Fruit fly (Drosophila melanogaster) whole organism, wandering third instar larva: ENCODE results near the gene CG15544.
A peak's percentile ranks its signal among the peaks of the same experiment; 100 is the strongest.

Experiments used
- Abd-B ChIP-seq: fragments of >200 bp; optimal IDR thresholded peaks from 2 replicates; lab custom pipeline; 2017; ENCODE audit warnings: missing biosample characterization, missing genetic modification characterization
- CG32264 ChIP-seq: fragments of 200-800 bp; sonication (Bioruptor generic); optimal IDR thresholded peaks from 2 replicates; lab custom pipeline; 2016; ENCODE audit warnings: missing biosample characterization, missing genetic modification characterization
- CG9705 ChIP-seq: fragments of 200-800 bp; sonication (Bioruptor generic); optimal IDR thresholded peaks from 2 replicates; lab custom pipeline; 2018; ENCODE audit warnings: missing biosample characterization, mild to moderate bottlenecking, missing genetic modification characterization
- Dfd ChIP-seq: fragments of >200 bp; optimal IDR thresholded peaks from 2 replicates; lab custom pipeline; 2017; ENCODE audit warnings: missing biosample characterization, missing genetic modification characterization
- Dif ChIP-seq: fragments of 200-275, 200-300 bp; sonication (Bioruptor generic); optimal IDR thresholded peaks from 2 replicates; lab custom pipeline; 2018; ENCODE audit warnings: missing biosample characterization, missing genetic modification characterization; ENCODE audit not compliant: partially characterized antibody
- GATAd ChIP-seq: sonication (Bioruptor generic); optimal IDR thresholded peaks from 2 replicates; lab custom pipeline; 2016; ENCODE audit warnings: missing biosample characterization, missing genetic modification characterization
- HLH106 ChIP-seq: fragments of 200-800 bp; optimal IDR thresholded peaks from 3 replicates; lab custom pipeline; 2019; ENCODE audit warnings: missing biosample characterization, mild to moderate bottlenecking, missing genetic modification characterization, moderate library complexity
- Hnf4 ChIP-seq: fragments of 200-800 bp; sonication (Bioruptor generic); optimal IDR thresholded peaks from 2 replicates; lab custom pipeline; 2016; ENCODE audit warnings: missing biosample characterization, mild to moderate bottlenecking, missing genetic modification characterization
- Hr78 ChIP-seq: fragments of >200 bp; optimal IDR thresholded peaks from 2 replicates; lab custom pipeline; 2017; ENCODE audit warnings: missing biosample characterization, missing genetic modification characterization
- Hr83 ChIP-seq: fragments of 200-300 bp; sonication (Bioruptor generic); optimal IDR thresholded peaks from 2 replicates; lab custom pipeline; 2016; ENCODE audit warnings: missing biosample characterization, mild to moderate bottlenecking, missing genetic modification characterization, moderate library complexity; ENCODE audit not compliant: poor library complexity, severe bottlenecking
- Jra ChIP-seq: sonication (Bioruptor generic); optimal IDR thresholded peaks from 2 replicates; lab custom pipeline; 2016; ENCODE audit warnings: missing biosample characterization, missing genetic modification characterization
- Mio ChIP-seq: sonication (Bioruptor generic); optimal IDR thresholded peaks from 2 replicates; lab custom pipeline; 2016; ENCODE audit warnings: missing biosample characterization, missing genetic modification characterization
- Myc ChIP-seq: fragments of >200 bp; optimal IDR thresholded peaks from 2 replicates; lab custom pipeline; 2017
- N ChIP-seq: fragments of >200 bp; optimal IDR thresholded peaks from 2 replicates; lab custom pipeline; 2018; ENCODE audit warnings: missing biosample characterization, missing external identifiers, missing genetic modification characterization
- OdsH ChIP-seq: fragments of 200-800 bp; sonication (Bioruptor generic); optimal IDR thresholded peaks from 2 replicates; lab custom pipeline; 2016; ENCODE audit warnings: missing biosample characterization, mild to moderate bottlenecking, missing genetic modification characterization
- Rel ChIP-seq, 2 experiments: fragments of 200-800 bp; sonication (Bioruptor generic) in 1 of 2; optimal IDR thresholded peaks; 2 replicates in 1 of 2; 3 replicates in 1 of 2; lab custom pipeline; 2016 to 2019; ENCODE audit warnings: mild to moderate bottlenecking in 2 of 2, missing biosample characterization in 2 of 2, missing genetic modification characterization in 2 of 2, moderate library complexity in 1 of 2
- Sp1 ChIP-seq: fragments of 200-800 bp; sonication (Bioruptor generic); optimal IDR thresholded peaks from 3 replicates; lab custom pipeline; 2019; ENCODE audit warnings: missing biosample characterization, mild to moderate bottlenecking, missing genetic modification characterization, moderate library complexity
- Vsx2 ChIP-seq: fragments of 200-300, 225-300 bp; sonication (Bioruptor generic); optimal IDR thresholded peaks from 2 replicates; lab custom pipeline; 2018; ENCODE audit warnings: missing biosample characterization, missing genetic modification characterization; ENCODE audit not compliant: partially characterized antibody
- br ChIP-seq: fragments of 200-800 bp; sonication (Bioruptor generic); optimal IDR thresholded peaks from 2 replicates; lab custom pipeline; 2016; ENCODE audit warnings: missing biosample characterization, missing genetic modification characterization
- brk ChIP-seq: fragments of 200-800 bp; sonication (Bioruptor generic); optimal IDR thresholded peaks from 2 replicates; lab custom pipeline; 2016; ENCODE audit warnings: missing biosample characterization, mild to moderate bottlenecking, missing genetic modification characterization
- dl ChIP-seq, 2 experiments: fragments of 175-275, 200-275 bp in 1 of 2; fragments of 200-275 bp in 1 of 2; sonication (Bioruptor generic); optimal IDR thresholded peaks; lab custom pipeline; 2018; ENCODE audit warnings: mild to moderate bottlenecking in 2 of 2, missing biosample characterization in 2 of 2, missing genetic modification characterization in 2 of 2, moderate library complexity in 2 of 2; ENCODE audit not compliant: partially characterized antibody in 2 of 2, insufficient read depth in 1 of 2
- dmrt93B ChIP-seq: fragments of 200-800 bp; sonication (Bioruptor generic); optimal IDR thresholded peaks from 2 replicates; lab custom pipeline; 2018; ENCODE audit warnings: missing biosample characterization, mild to moderate bottlenecking, missing genetic modification characterization
- dsf ChIP-seq: sonication (Bioruptor generic); optimal IDR thresholded peaks from 2 replicates; lab custom pipeline; 2016; ENCODE audit warnings: missing biosample characterization, missing genetic modification characterization, borderline replicate concordance
- ey ChIP-seq: fragments of 200-800 bp; sonication (Bioruptor generic); optimal IDR thresholded peaks from 2 replicates; lab custom pipeline; 2016; ENCODE audit warnings: missing biosample characterization, missing genetic modification characterization
- foxo ChIP-seq, 2 experiments: fragments of 200-800 bp; sonication (Bioruptor generic); optimal IDR thresholded peaks; 2 replicates in 1 of 2; 3 replicates in 1 of 2; lab custom pipeline; 2016 to 2017; ENCODE audit warnings: missing biosample characterization in 2 of 2, missing genetic modification characterization in 2 of 2
- fru ChIP-seq: fragments of 200-800 bp; sonication (Bioruptor generic); optimal IDR thresholded peaks from 3 replicates; lab custom pipeline; 2016; ENCODE audit warnings: missing biosample characterization, mild to moderate bottlenecking, missing genetic modification characterization
- h ChIP-seq: fragments of 200-800 bp; sonication (Bioruptor generic); optimal IDR thresholded peaks from 3 replicates; lab custom pipeline; 2016; ENCODE audit warnings: missing biosample characterization, mild to moderate bottlenecking, missing genetic modification characterization
- jim ChIP-seq: fragments of 175-275, 200-325 bp; sonication (Bioruptor generic); optimal IDR thresholded peaks from 2 replicates; lab custom pipeline; 2016; ENCODE audit warnings: missing biosample characterization, mild to moderate bottlenecking, missing genetic modification characterization
- lola ChIP-seq: fragments of >200 bp; optimal IDR thresholded peaks from 2 replicates; lab custom pipeline; 2017; ENCODE audit warnings: missing biosample characterization, missing genetic modification characterization
- pan ChIP-seq: fragments of >200 bp; optimal IDR thresholded peaks from 2 replicates; lab custom pipeline; 2017
- psq ChIP-seq: fragments of 200-800 bp; sonication (Bioruptor generic); optimal IDR thresholded peaks from 3 replicates; lab custom pipeline; 2017; ENCODE audit warnings: missing biosample characterization, mild to moderate bottlenecking, missing genetic modification characterization, moderate library complexity
- rgr ChIP-seq: fragments of 200-800 bp; sonication (Bioruptor generic); optimal IDR thresholded peaks from 3 replicates; lab custom pipeline; 2016; ENCODE audit warnings: missing biosample characterization, mild to moderate bottlenecking, missing genetic modification characterization
- sage ChIP-seq: fragments of 200-800 bp; sonication (Bioruptor generic); optimal IDR thresholded peaks from 2 replicates; lab custom pipeline; 2016; ENCODE audit warnings: missing biosample characterization, mild to moderate bottlenecking, missing genetic modification characterization
- sv ChIP-seq: fragments of 200-800 bp; sonication (Bioruptor generic); optimal IDR thresholded peaks from 3 replicates; lab custom pipeline; 2016; ENCODE audit warnings: missing biosample characterization, missing genetic modification characterization
- tai ChIP-seq: sonication (Bioruptor generic); optimal IDR thresholded peaks from 2 replicates; lab custom pipeline; 2016; ENCODE audit warnings: missing biosample characterization, missing genetic modification characterization
- usp ChIP-seq: fragments of >200 bp; optimal IDR thresholded peaks from 2 replicates; lab custom pipeline; 2017; ENCODE audit warnings: missing biosample characterization, missing genetic modification characterization
- woc ChIP-seq: sonication (Bioruptor generic); optimal IDR thresholded peaks from 2 replicates; lab custom pipeline; 2016; ENCODE audit warnings: missing biosample characterization, mild to moderate bottlenecking, missing genetic modification characterization

The CG15544 gene

DNA sequence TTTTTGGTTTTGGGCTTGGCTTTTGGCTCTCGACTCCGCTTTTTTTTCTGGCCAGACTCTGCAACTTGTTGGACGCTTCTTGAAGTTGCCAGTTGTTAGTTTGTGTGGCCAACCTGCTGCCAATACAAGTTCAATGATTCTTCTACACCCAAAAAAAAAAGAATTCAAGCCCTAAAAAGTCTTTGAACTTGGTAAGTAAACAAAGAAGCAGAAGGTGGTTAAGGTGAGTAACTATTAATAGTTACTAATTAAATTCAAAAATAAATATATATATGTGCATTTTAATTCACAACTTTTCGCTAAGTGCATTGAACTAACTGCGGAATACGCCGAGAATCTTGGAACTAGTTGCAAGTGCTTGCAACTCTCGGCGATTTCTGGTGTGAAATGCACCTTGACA lies 5.5 kb downstream of the CG15544 start (continued):
- TF ChIP-seq Sp1 = peak; percentile 16
- no peak for TF ChIP-seq woc
- TF ChIP-seq Myc (lab: Kevin White, UChicago) = no peak
- peak; percentile 46 for TF ChIP-seq OdsH (GFP tag; lab: Kevin White, UChicago)
- no peak for TF ChIP-seq Mio (GFP tag; lab: Kevin White, UChicago)
- TF ChIP-seq brk (GFP tag; lab: Kevin White, UChicago) = peak; percentile 17
- TF ChIP-seq lola = no peak
- TF ChIP-seq N (GFP tag; lab: Kevin White, UChicago) = no peak
- no peak for TF ChIP-seq dl (GFP tag; optimal IDR thresholded peaks at IDR 0.05; lab: Kevin White, UChicago; ENCODE audit: insufficient read depth in 1 of 2, partially characterized antibody in 2 of 2)
- TF ChIP-seq Hr78 (GFP tag; lab: Kevin White, UChicago) = no peak
- no peak for TF ChIP-seq Vsx2
- no peak for TF ChIP-seq Dif (GFP tag; lab: Kevin White, UChicago)
- no peak for TF ChIP-seq usp (GFP tag; lab: Kevin White, UChicago)
- TF ChIP-seq Hnf4 (GFP tag; lab: Kevin White, UChicago) = peak; percentile 40
- peak; percentile 59 for TF ChIP-seq rgr (GFP tag; lab: Kevin White, UChicago)
- TF ChIP-seq fru (GFP tag; lab: Kevin White, UChicago) = peak; percentile 19
- TF ChIP-seq, all 38 proteins: peak for 10

DNA sequence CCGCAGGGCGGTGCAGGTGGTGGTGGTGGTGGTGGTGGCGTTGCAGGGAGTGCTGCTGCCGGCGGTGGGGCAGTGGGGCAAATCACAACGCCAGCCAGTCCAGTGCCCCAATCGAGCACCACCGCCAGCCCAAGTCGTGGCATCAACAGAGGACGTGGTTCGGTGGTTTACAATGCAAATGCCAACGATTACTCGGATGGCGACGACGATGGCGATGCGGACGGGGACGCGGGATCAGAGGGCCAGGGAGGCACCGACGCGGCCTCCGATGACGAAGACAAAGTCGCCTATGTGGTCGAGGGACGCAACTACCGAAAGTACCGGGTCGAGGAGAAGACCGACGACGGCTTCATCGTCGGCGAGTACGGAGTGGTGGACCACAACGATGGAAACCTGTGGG lies 13.1 kb downstream of the CG15544 start:
- TF ChIP-seq Hr78 (GFP tag; lab: Kevin White, UChicago) (no peak), HLH106 (tag; lab: Kevin White, UChicago) (no peak), Abd-B (GFP tag; lab: Kevin White, UChicago) (no peak), Hr83 (GFP tag; lab: Kevin White, UChicago) (no peak)

DNA sequence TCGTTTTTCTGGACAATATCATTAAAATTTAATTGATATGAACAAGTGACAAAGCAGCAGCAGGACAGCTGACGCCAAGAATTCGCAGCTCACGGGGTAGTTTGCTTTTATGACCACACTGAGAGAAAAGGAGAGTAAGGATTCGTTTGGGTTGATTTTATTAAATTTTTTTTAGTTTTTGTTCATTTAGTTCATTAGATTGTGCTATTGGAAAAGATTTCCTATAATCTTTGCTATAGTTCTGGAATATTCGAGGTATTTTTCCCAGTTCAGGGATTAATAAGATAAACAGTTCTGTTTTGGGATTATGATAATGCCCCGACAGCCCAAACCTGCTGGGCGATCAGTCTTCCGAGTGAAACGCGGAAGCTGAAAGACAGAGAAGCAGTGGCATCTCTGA lies 14.6 kb downstream of the CG15544 start:
- TF ChIP-seq fru (GFP tag; lab: Kevin White, UChicago) = peak; percentile 14
- TF ChIP-seq CG32264 (GFP tag; lab: Kevin White, UChicago) = no peak
- peak; percentile 7 for TF ChIP-seq br
- TF ChIP-seq tai (GFP tag; lab: Kevin White, UChicago) = peak; percentile 11
- TF ChIP-seq woc = peak; percentile 11
- no peak for TF ChIP-seq CG9705 (GFP tag; lab: Kevin White, UChicago)
- peak; percentile 30 for TF ChIP-seq Sp1
- no peak for TF ChIP-seq pan
- TF ChIP-seq dmrt93B = peak; percentile 29
- TF ChIP-seq OdsH (GFP tag; lab: Kevin White, UChicago) = peak; percentile 3
- peak; percentile 58 for TF ChIP-seq h (GFP tag; lab: Kevin White, UChicago)
- TF ChIP-seq ey (GFP tag; lab: Kevin White, UChicago) = peak; percentile 46
- TF ChIP-seq HLH106 (tag; lab: Kevin White, UChicago) = peak; percentile 44
- no peak for TF ChIP-seq Vsx2
- peak in 1 of 2 experiments; percentile 51 for TF ChIP-seq foxo (GFP tag; optimal IDR thresholded peaks at IDR 0.05; lab: Kevin White, UChicago)

DNA sequence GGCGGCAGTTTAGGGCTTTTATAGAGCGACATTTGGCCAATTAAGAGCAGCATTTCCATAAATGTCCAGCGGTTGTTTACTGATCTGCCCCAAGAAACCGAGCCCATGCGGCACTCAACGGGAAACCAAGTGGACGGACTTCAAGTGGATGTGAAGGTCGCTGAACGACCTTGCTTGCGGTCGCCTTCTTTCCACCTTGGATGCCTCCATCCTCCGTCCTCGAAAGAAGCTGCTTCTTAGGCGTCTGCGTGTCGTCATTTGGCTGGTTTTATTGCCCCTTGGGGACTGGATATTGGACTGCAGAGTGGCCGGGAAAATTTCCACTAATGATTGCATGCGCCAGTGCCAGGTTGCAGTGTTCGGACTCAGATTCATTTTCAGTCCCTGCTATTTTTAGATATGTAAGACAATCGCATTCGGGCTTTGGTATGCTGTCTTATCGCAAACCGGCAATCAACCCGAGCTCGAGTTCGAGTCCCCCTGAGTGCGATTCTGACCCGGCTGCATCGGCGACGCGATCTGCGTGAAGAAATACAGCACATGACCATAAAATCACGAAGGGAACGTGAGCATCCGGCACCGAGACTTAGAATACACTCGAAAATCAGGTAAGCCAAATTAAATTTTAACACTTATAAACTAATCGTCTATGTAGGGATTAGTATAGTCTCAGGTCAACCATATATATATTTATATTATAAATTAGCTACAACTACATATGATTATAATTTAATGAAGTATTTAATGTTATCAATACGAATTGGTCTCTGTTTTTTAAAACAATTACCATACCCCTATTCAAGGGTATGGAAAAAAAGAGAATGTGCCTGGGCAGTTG lies 15.2 kb downstream of the CG15544 start:
- TF ChIP-seq OdsH (GFP tag; lab: Kevin White, UChicago) (peak; percentile 48), Hr83 (GFP tag; lab: Kevin White, UChicago) (no peak), psq (GFP tag; lab: Kevin White, UChicago) (peak; percentile 66), HLH106 (tag; lab: Kevin White, UChicago) (peak; percentile 65), h (GFP tag; lab: Kevin White, UChicago) (no peak), Dif (GFP tag; lab: Kevin White, UChicago) (no peak), Sp1 (peak; percentile 70), Vsx2 (no peak), Dfd (GFP tag; lab: Kevin White, UChicago) (no peak), foxo (GFP tag; optimal IDR thresholded peaks at IDR 0.05; lab: Kevin White, UChicago) (peak in 1 of 2 experiments; percentile 53), Hr78 (GFP tag; lab: Kevin White, UChicago) (no peak), Abd-B (GFP tag; lab: Kevin White, UChicago) (no peak), rgr (GFP tag; lab: Kevin White, UChicago) (peak; percentile 37), N (GFP tag; lab: Kevin White, UChicago) (no peak), sage (GFP tag; lab: Kevin White, UChicago) (no peak), dmrt93B (peak; percentile 5), brk (GFP tag; lab: Kevin White, UChicago) (no peak), Myc (lab: Kevin White, UChicago) (no peak), pan (no peak), ey (GFP tag; lab: Kevin White, UChicago) (no peak), Mio (GFP tag; lab: Kevin White, UChicago) (no peak), Rel (GFP tag; optimal IDR thresholded peaks at IDR 0.05; lab: Kevin White, UChicago) (no peak), Rel (tag; optimal IDR thresholded peaks at IDR 0.05; lab: Kevin White, UChicago) (no peak), usp (GFP tag; lab: Kevin White, UChicago) (no peak), lola (no peak), CG9705 (GFP tag; lab: Kevin White, UChicago) (no peak), dsf (GFP tag; lab: Kevin White, UChicago) (no peak), jim (GFP tag; lab: Kevin White, UChicago) (no peak), Hnf4 (GFP tag; lab: Kevin White, UChicago) (no peak), fru (GFP tag; lab: Kevin White, UChicago) (peak; percentile 21), woc (peak; percentile 38), br (peak; percentile 15), sv (GFP tag; lab: Kevin White, UChicago) (no peak), GATAd (no peak), CG32264 (GFP tag; lab: Kevin White, UChicago) (no peak), Jra (no peak)
